Worm (Caenorhabditis elegans): ENCODE measurements around the gene C14A6.8.

DNA sequence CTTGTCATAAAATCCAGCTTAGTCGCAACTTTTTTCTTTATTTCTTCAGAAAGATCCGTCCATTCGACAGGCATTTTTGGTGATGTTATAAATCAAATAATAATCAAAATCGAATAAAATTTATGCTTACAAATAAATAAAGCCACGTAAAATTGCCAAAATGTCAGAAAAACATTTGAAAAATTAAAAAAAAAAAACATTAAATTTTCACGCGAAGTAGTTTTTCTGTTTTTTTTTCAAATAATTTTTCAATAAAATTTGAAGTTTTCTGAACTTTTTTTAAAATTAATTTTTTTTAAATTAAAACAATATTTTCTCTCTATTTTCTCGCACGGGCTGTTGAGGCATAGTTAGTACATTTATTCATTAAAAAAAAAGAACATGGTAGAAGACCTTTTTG is 7.2 kb upstream of the C14A6.8 start, which contains the start of gene C31G12.4:
- TF ChIP-seq unc-62 (GFP tag; optimal IDR thresholded peaks at IDR 0.05): no peak
- TF ChIP-seq snpc-4 (tag; optimal IDR thresholded peaks at IDR 0.05): no peak
- no peak for TF ChIP-seq unc-39 (tag; optimal IDR thresholded peaks at IDR 0.05)
- no peak for TF ChIP-seq nhr-2 (tag; optimal IDR thresholded peaks at IDR 0.05)

All from whole organism, mixed stage, embryonic.